Worm (Caenorhabditis elegans): ENCODE results near the gene cdkl-1.

DNA sequence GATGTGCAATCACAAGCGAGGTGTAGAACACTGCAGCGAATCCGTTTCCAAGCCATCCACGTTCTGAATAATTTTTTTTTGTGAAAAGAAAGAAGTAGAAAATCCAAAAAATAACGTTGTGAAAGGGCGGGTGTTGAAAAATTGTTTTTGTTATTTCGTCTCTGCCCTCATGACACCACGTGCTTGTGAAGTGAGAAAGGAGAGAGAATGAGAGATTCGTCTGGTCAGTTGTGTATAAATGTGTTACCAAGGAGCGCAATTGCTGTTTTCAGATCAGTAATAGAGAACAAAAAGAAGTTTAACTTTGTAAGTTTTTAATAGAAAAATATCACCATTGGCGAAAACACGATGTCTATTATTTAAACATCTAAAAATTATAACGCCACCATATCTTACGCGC is 22.5 kb downstream of the cdkl-1 start:
- TF ChIP-seq lin-13 (GFP tag; optimal IDR thresholded peaks at IDR 0.05) (no peak), ceh-62 (tag; optimal IDR thresholded peaks at IDR 0.05) (no peak)
